Worm (Caenorhabditis elegans): ENCODE data around the gene gpx-3.

The gpx-3 gene

DNA sequence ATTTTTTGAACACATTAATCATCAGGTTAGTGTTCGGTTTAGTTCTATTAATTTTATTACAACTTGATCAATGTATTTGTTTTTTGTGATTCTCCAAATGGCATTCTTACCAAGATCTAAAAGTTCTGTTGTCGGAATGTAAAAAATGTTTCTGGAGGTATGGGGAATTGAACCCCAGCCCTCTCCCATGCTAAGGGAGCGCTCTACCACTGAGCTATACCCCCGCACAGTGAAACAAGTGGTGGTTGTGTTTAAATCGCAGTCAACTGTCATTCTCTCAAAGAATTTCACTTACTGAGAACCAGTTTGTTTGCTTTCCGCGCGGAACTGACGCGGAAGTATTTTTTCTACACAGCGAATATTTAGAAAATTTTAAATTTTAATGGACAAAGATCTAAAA lies 50.0 kb downstream of the gpx-3 start:
- TF ChIP-seq duxl-1 (tag; optimal IDR thresholded peaks at IDR 0.05; ENCODE audit: poor library complexity), result peak; percentile 61
- peak; percentile 87 for TF ChIP-seq daf-19 (GFP tag; conservative IDR thresholded peaks at IDR 0.05)
- TF ChIP-seq sdz-12 (GFP tag; optimal IDR thresholded peaks at IDR 0.05), result peak; percentile 61
- TF ChIP-seq T20F7.1 (GFP tag; optimal IDR thresholded peaks at IDR 0.05), result peak; percentile 46
- no peak for TF ChIP-seq nhr-10 (tag; optimal IDR thresholded peaks at IDR 0.05)
- TF ChIP-seq nhr-28 (tag; optimal IDR thresholded peaks at IDR 0.05), result no peak
- peak; percentile 86 for TF ChIP-seq T26A8.4 (GFP tag; IDR thresholded peaks at IDR 0.05)
- peak; percentile 85 for TF ChIP-seq arid-1 (GFP tag; conservative IDR thresholded peaks at IDR 0.05)
- TF ChIP-seq ceh-32 (tag; optimal IDR thresholded peaks at IDR 0.05; ENCODE audit: poor library complexity), result no peak
- no peak for TF ChIP-seq D1046.2 (GFP tag; IDR thresholded peaks at IDR 0.05)
- no peak for TF ChIP-seq hif-1 (tag; optimal IDR thresholded peaks at IDR 0.05)
- TF ChIP-seq zfp-2 (tag; optimal IDR thresholded peaks at IDR 0.05), result no peak
- peak; percentile 65 for TF ChIP-seq F10B5.3 (tag; optimal IDR thresholded peaks at IDR 0.05)
- TF ChIP-seq zag-1 (tag; optimal IDR thresholded peaks at IDR 0.05), result no peak
- TF ChIP-seq set-16 (GFP tag; IDR thresholded peaks at IDR 0.05), result no peak
- TF ChIP-seq cey-2 (tag; optimal IDR thresholded peaks at IDR 0.05; ENCODE audit: borderline replicate concordance, insufficient read depth), result no peak
- peak; percentile 73 for TF ChIP-seq nhr-111 (GFP tag; optimal IDR thresholded peaks at IDR 0.05)
- peak; percentile 30 for TF ChIP-seq unc-130 (GFP tag; optimal IDR thresholded peaks at IDR 0.05)
- TF ChIP-seq mes-2 (tag; optimal IDR thresholded peaks at IDR 0.05; ENCODE audit: poor library complexity, severe bottlenecking), result peak; percentile 85
- TF ChIP-seq gei-8 (GFP tag; optimal IDR thresholded peaks at IDR 0.05), result peak; percentile 58
- peak; percentile 64 for TF ChIP-seq F49E8.2 (tag; optimal IDR thresholded peaks at IDR 0.05; ENCODE audit: borderline replicate concordance)
- TF ChIP-seq dmd-6 (GFP tag; IDR thresholded peaks at IDR 0.05), result peak; percentile 29
- no peak for TF ChIP-seq attf-4 (tag; optimal IDR thresholded peaks at IDR 0.05)
- peak; percentile 40 for TF ChIP-seq dve-1 (tag; optimal IDR thresholded peaks at IDR 0.05; ENCODE audit: insufficient read depth)
- TF ChIP-seq fos-1 (tag; optimal IDR thresholded peaks at IDR 0.05), result no peak
- TF ChIP-seq nhr-76 (tag; optimal IDR thresholded peaks at IDR 0.05), result no peak
- no peak for TF ChIP-seq hlh-30 (tag; optimal IDR thresholded peaks at IDR 0.05; ENCODE audit: insufficient read depth)
- TF ChIP-seq lim-7 (GFP tag; IDR thresholded peaks at IDR 0.05), result peak; percentile 95
- TF ChIP-seq jun-1 (tag; optimal IDR thresholded peaks at IDR 0.05), result no peak
- peak; percentile 58 for TF ChIP-seq lir-3 (tag; optimal IDR thresholded peaks at IDR 0.05)
- no peak for TF ChIP-seq R02D3.7 (tag; optimal IDR thresholded peaks at IDR 0.05)
- no peak for TF ChIP-seq daf-12 (tag; optimal IDR thresholded peaks at IDR 0.05)
- TF ChIP-seq ceh-44 (GFP tag; IDR thresholded peaks at IDR 0.05), result peak; percentile 91
- peak; percentile 60 for TF ChIP-seq mep-1 (tag; optimal IDR thresholded peaks at IDR 0.05)
- TF ChIP-seq rbr-2 (tag; optimal IDR thresholded peaks at IDR 0.05), result peak; percentile 58
- peak; percentile 79 for TF ChIP-seq Y48G9A.11 (GFP tag; IDR thresholded peaks at IDR 0.05)
- peak; percentile 22 for TF ChIP-seq aha-1 (tag)
- peak; percentile 86 to 87; a peak in 2 of 4 replicates for TF ChIP-seq madf-5 (GFP tag; IDR thresholded peaks at IDR 0.05)
- TF ChIP-seq ctbp-1 (GFP tag; IDR thresholded peaks at IDR 0.05), result peak; percentile 79
- peak; percentile 19 for TF ChIP-seq dpl-1 (GFP tag; optimal IDR thresholded peaks at IDR 0.05)
- peak; percentile 72; the same call in 1 of the 2 replicates for TF ChIP-seq ZK337.2 (GFP tag; IDR thresholded peaks at IDR 0.05)
- peak; percentile 76; the same call in 1 of the 2 replicates for TF ChIP-seq saeg-2 (GFP tag; IDR thresholded peaks at IDR 0.05)
- peak; percentile 72; the same call in 1 of the 2 replicates for TF ChIP-seq mdt-29 (GFP tag; IDR thresholded peaks at IDR 0.05)
- peak; percentile 73 for TF ChIP-seq spr-1 (tag; optimal IDR thresholded peaks at IDR 0.05)
- TF ChIP-seq lin-39 (tag; optimal IDR thresholded peaks at IDR 0.05), result no peak
- TF ChIP-seq tra-1 (GFP tag; IDR thresholded peaks at IDR 0.05), result peak; percentile 90
- no peak for TF ChIP-seq skn-1 (tag; optimal IDR thresholded peaks at IDR 0.05)
- TF ChIP-seq daf-8 (GFP tag; IDR thresholded peaks at IDR 0.05), result no peak
- TF ChIP-seq nhr-237 (tag; optimal IDR thresholded peaks at IDR 0.05), result no peak
- no peak for TF ChIP-seq ceh-82 (tag; optimal IDR thresholded peaks at IDR 0.05)
- peak; percentile 95 for TF ChIP-seq F26F4.8 (GFP tag; conservative IDR thresholded peaks at IDR 0.05)

All from whole organism, L4 larva.